Worm (Caenorhabditis elegans) whole organism, mixed stage, embryonic: ENCODE data around the gene rfc-2.

ENCODE experiments used
- elt-1 ChIP-seq: sonication (generic microtip); optimal IDR thresholded peaks from 2 replicates; lab custom pipeline; 2017; ENCODE audit warnings: missing genetic modification characterization, mild to moderate bottlenecking, missing compliant biosample characterization, antibody characterized with exemption, moderate library complexity, borderline replicate concordance; ENCODE audit not compliant: insufficient read depth
- nhr-12 ChIP-seq: fragments of 150-350 bp; optimal IDR thresholded peaks from 2 replicates; lab custom pipeline; 2014; ENCODE audit warnings: missing biosample characterization, missing genetic modification characterization
- nhr-28 ChIP-seq: fragments of 150-350 bp; optimal IDR thresholded peaks from 2 replicates; lab custom pipeline; 2014; ENCODE audit warnings: missing biosample characterization, missing genetic modification characterization
- nhr-76 ChIP-seq: sonication (generic microtip); optimal IDR thresholded peaks from 2 replicates; lab custom pipeline; 2017; ENCODE audit warnings: missing biosample characterization, missing genetic modification characterization
- snpc-4 ChIP-seq: fragments of 150-350 bp; optimal IDR thresholded peaks from 2 replicates; lab custom pipeline; 2014; ENCODE audit warnings: missing biosample characterization, missing genetic modification characterization
- unc-39 ChIP-seq: fragments of 150-350 bp; optimal IDR thresholded peaks from 2 replicates; lab custom pipeline; 2014; ENCODE audit warnings: missing biosample characterization, missing genetic modification characterization
- unc-62 ChIP-seq: fragments of 150-350 bp; optimal IDR thresholded peaks from 2 replicates; lab custom pipeline; 2014; ENCODE audit warnings: missing biosample characterization, missing genetic modification reagents, missing genetic modification characterization
- ztf-11 ChIP-seq: fragments of 150-350 bp; optimal IDR thresholded peaks from 2 replicates; lab custom pipeline; 2014; ENCODE audit warnings: missing biosample characterization, missing genetic modification characterization

ce11 chrIV:1385500-1385899, 38.4 kb downstream of the rfc-2 start:
- TF ChIP-seq unc-39 (tag; lab: Kevin White, UChicago) (no peak), ztf-11 (tag; lab: Kevin White, UChicago) (no peak), nhr-12 (tag; lab: Kevin White, UChicago) (no peak), snpc-4 (tag; lab: Kevin White, UChicago) (no peak), unc-62 (GFP tag; lab: Kevin White, UChicago) (no peak), elt-1 (tag; lab: Kevin White, UChicago) (no peak), nhr-76 (tag; lab: Kevin White, UChicago) (no peak), nhr-28 (tag; lab: Kevin White, UChicago) (no peak)
